Worm (Caenorhabditis elegans) whole organism, late embryonic: ENCODE data around the gene F26G1.3.
A peak's percentile ranks its signal among the peaks of the same experiment; 100 is the strongest.

ENCODE experiments used
- C08G9.2 ChIP-seq: sonication (generic microtip); optimal IDR thresholded peaks from 2 replicates; lab custom pipeline; 2016; ENCODE audit warnings: mild to moderate bottlenecking, missing genetic modification characterization, moderate library complexity, missing compliant biosample characterization
- F13H6.1 ChIP-seq: sonication (generic microtip); optimal IDR thresholded peaks from 2 replicates; lab custom pipeline; 2016; ENCODE audit warnings: missing genetic modification characterization, missing compliant biosample characterization
- T23F11.4 ChIP-seq: fragments of 200-800 bp; sonication (Bioruptor generic); optimal IDR thresholded peaks from 2 replicates; lab custom pipeline; 2018; ENCODE audit warnings: mild to moderate bottlenecking, missing genetic modification characterization, missing compliant biosample characterization
- Y22D7AL.16 ChIP-seq: sonication (generic microtip); optimal IDR thresholded peaks from 2 replicates; lab custom pipeline; 2016; ENCODE audit warnings: missing genetic modification characterization, missing compliant biosample characterization
- ama-1 ChIP-seq: fragments of 150-350 bp; optimal IDR thresholded peaks from 2 replicates; lab custom pipeline; 2014
- ceh-14 ChIP-seq: sonication (generic microtip); optimal IDR thresholded peaks from 2 replicates; lab custom pipeline; 2016; ENCODE audit warnings: missing genotype, missing genetic modification characterization, missing compliant biosample characterization
- ceh-18 ChIP-seq: sonication (generic microtip); optimal IDR thresholded peaks from 2 replicates; lab custom pipeline; 2016; ENCODE audit warnings: missing genetic modification characterization, missing compliant biosample characterization
- ceh-19 ChIP-seq: fragments of 200-800 bp; sonication (Bioruptor generic); optimal IDR thresholded peaks from 2 replicates; lab custom pipeline; 2018; ENCODE audit warnings: mild to moderate bottlenecking, missing genetic modification characterization, missing compliant biosample characterization
- ceh-2 ChIP-seq: sonication (generic microtip); optimal IDR thresholded peaks from 2 replicates; lab custom pipeline; 2016; ENCODE audit warnings: missing genotype, missing genetic modification characterization, missing compliant biosample characterization
- ceh-22 ChIP-seq: sonication (generic microtip); optimal IDR thresholded peaks from 2 replicates; lab custom pipeline; 2017; ENCODE audit warnings: missing biosample characterization, missing genetic modification characterization
- ceh-30 ChIP-seq: fragments of 150-350 bp; optimal IDR thresholded peaks from 2 replicates; lab custom pipeline; 2014; ENCODE audit warnings: missing biosample characterization, missing genetic modification characterization
- ceh-31 ChIP-seq: sonication (generic microtip); optimal IDR thresholded peaks from 2 replicates; lab custom pipeline; 2016; ENCODE audit warnings: missing genetic modification characterization, missing compliant biosample characterization
- ceh-6 ChIP-seq: fragments of 200-800 bp; sonication (Bioruptor generic); optimal IDR thresholded peaks from 2 replicates; lab custom pipeline; 2018; ENCODE audit warnings: mild to moderate bottlenecking, missing genetic modification characterization, missing compliant biosample characterization
- che-1 ChIP-seq: sonication (generic microtip); optimal IDR thresholded peaks from 2 replicates; lab custom pipeline; 2016; ENCODE audit warnings: mild to moderate bottlenecking, missing genetic modification characterization, missing compliant biosample characterization
- elt-2 ChIP-seq: sonication (generic microtip); optimal IDR thresholded peaks from 2 replicates; lab custom pipeline; 2016; ENCODE audit warnings: missing genetic modification reagents, missing genetic modification characterization, missing compliant biosample characterization
- elt-4 ChIP-seq: sonication (generic microtip); optimal IDR thresholded peaks from 2 replicates; lab custom pipeline; 2016; ENCODE audit warnings: missing genetic modification characterization, missing compliant biosample characterization
- ets-4 ChIP-seq: sonication (generic microtip); optimal IDR thresholded peaks from 2 replicates; lab custom pipeline; 2016; ENCODE audit warnings: missing genetic modification characterization, missing compliant biosample characterization
- eyg-1 ChIP-seq: sonication (generic microtip); optimal IDR thresholded peaks from 2 replicates; lab custom pipeline; 2016; ENCODE audit warnings: missing genotype, missing genetic modification characterization, missing compliant biosample characterization
- fax-1 ChIP-seq: sonication (generic microtip); optimal IDR thresholded peaks from 2 replicates; lab custom pipeline; 2016; ENCODE audit warnings: missing genotype, missing genetic modification characterization, missing compliant biosample characterization
- hlh-15 ChIP-seq: sonication (generic microtip); optimal IDR thresholded peaks from 2 replicates; lab custom pipeline; 2016; ENCODE audit warnings: missing genetic modification characterization, missing compliant biosample characterization
- lin-11 ChIP-seq: fragments of 200-800 bp; sonication (Bioruptor generic); optimal IDR thresholded peaks from 2 replicates; lab custom pipeline; 2018; ENCODE audit warnings: mild to moderate bottlenecking, missing genetic modification characterization, missing compliant biosample characterization
- nfya-1 ChIP-seq: sonication (generic microtip); optimal IDR thresholded peaks from 2 replicates; lab custom pipeline; 2017; ENCODE audit warnings: missing genetic modification characterization, mild to moderate bottlenecking, missing compliant biosample characterization, antibody characterized with exemption, moderate library complexity
- nhr-11 ChIP-seq: fragments of 150-350 bp; optimal IDR thresholded peaks from 2 replicates; lab custom pipeline; 2014; ENCODE audit warnings: missing biosample characterization, missing genetic modification characterization
- npax-4 ChIP-seq: sonication (generic microtip); optimal IDR thresholded peaks from 2 replicates; lab custom pipeline; 2016; ENCODE audit warnings: missing genetic modification characterization, missing compliant biosample characterization
- pat-9 ChIP-seq: fragments of 200-800 bp; sonication (Bioruptor generic); optimal IDR thresholded peaks from 2 replicates; lab custom pipeline; 2018; ENCODE audit warnings: mild to moderate bottlenecking, missing genetic modification characterization, moderate library complexity, missing compliant biosample characterization
- pax-1 ChIP-seq: fragments of 150-350 bp; optimal IDR thresholded peaks from 2 replicates; lab custom pipeline; 2014; ENCODE audit warnings: missing biosample characterization, missing genetic modification characterization
- pha-2 ChIP-seq: sonication (generic microtip); optimal IDR thresholded peaks from 2 replicates; lab custom pipeline; 2017; ENCODE audit warnings: mild to moderate bottlenecking, missing genetic modification characterization, missing compliant biosample characterization
- pha-4 ChIP-seq: fragments of 150-350 bp; optimal IDR thresholded peaks from 2 replicates; lab custom pipeline; 2018; ENCODE audit warnings: missing biosample characterization, missing genetic modification reagents, missing genetic modification characterization
- pqm-1 ChIP-seq: sonication (generic microtip); optimal IDR thresholded peaks from 2 replicates; lab custom pipeline; 2016; ENCODE audit warnings: missing genetic modification characterization, missing compliant biosample characterization
- pros-1 ChIP-seq: fragments of 150-350 bp; optimal IDR thresholded peaks from 2 replicates; lab custom pipeline; 2014; ENCODE audit warnings: missing biosample characterization, missing genetic modification reagents, missing genetic modification characterization
- rnt-1 ChIP-seq: sonication (generic microtip); optimal IDR thresholded peaks from 2 replicates; lab custom pipeline; 2016; ENCODE audit warnings: missing genetic modification characterization, missing compliant biosample characterization
- syd-9 ChIP-seq: sonication (generic microtip); optimal IDR thresholded peaks from 2 replicates; lab custom pipeline; 2016; ENCODE audit warnings: mild to moderate bottlenecking, missing genetic modification characterization, moderate library complexity, missing compliant biosample characterization
- tbx-7 ChIP-seq: sonication (generic microtip); optimal IDR thresholded peaks from 2 replicates; lab custom pipeline; 2016; ENCODE audit warnings: missing genotype, missing genetic modification characterization, missing compliant biosample characterization
- unc-55 ChIP-seq: sonication (generic microtip); optimal IDR thresholded peaks from 2 replicates; lab custom pipeline; 2017; ENCODE audit warnings: missing biosample characterization, missing genetic modification reagents, missing genetic modification characterization
- unc-86 ChIP-seq: sonication (generic microtip); optimal IDR thresholded peaks from 2 replicates; lab custom pipeline; 2016; ENCODE audit warnings: missing genetic modification characterization, missing compliant biosample characterization

F26G1.3 gene

ce11 chrII:4797071-4797470 is 38.5 kb downstream of the F26G1.3 start, which contains the start of gene C33F10.14 (continued):
- no peak for TF ChIP-seq Y22D7AL.16 (tag; lab: Kevin White, UChicago)

DNA sequence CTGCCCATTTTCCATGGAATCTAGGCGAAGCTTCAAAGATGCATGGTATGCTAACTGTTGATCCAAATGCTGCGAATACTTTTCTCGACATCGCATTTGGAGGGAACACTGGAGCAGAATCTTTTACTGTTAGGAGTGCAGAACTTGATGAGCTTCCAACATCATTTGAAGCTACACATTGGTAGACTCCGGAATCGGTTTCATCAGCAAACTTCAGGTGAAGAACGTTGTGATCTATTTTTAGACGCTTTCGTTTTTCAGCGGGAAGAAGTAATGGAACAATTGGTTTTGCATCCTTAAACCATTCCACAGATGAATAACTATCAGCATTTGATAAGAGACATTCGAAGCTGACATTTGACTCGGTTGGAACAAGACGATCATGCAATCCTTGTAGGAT is 42.0 kb downstream of the F26G1.3 start:
- TF ChIP-seq elt-4 (tag; lab: Kevin White, UChicago) = no peak
- no peak for TF ChIP-seq ceh-19 (GFP tag; lab: Kevin White, UChicago)
- no peak for TF ChIP-seq npax-4 (tag; lab: Kevin White, UChicago)
- TF ChIP-seq ceh-30 (tag; lab: Kevin White, UChicago) = no peak
- TF ChIP-seq unc-55 = no peak
- TF ChIP-seq tbx-7 (tag; lab: Kevin White, UChicago) = no peak
- no peak for TF ChIP-seq lin-11 (tag; lab: Kevin White, UChicago)
- TF ChIP-seq ceh-2 (tag; lab: Kevin White, UChicago) = no peak
- TF ChIP-seq pax-1 (tag; lab: Kevin White, UChicago) = no peak
- no peak for TF ChIP-seq ceh-14 (tag; lab: Kevin White, UChicago)
- no peak for TF ChIP-seq ama-1 (lab: Kevin White, UChicago)

- no peak for TF ChIP-seq F13H6.1
- TF ChIP-seq elt-2 (tag; lab: Kevin White, UChicago) = peak; percentile 80
Measured at ce11 chrII:4802917-4803316, 44.4 kb downstream of the F26G1.3 start.

- TF ChIP-seq nhr-11 (no peak), rnt-1 (tag; lab: Kevin White, UChicago) (peak; percentile 52), F13H6.1 (no peak), unc-55 (peak; percentile 61), pat-9 (tag; lab: Kevin White, UChicago) (no peak), ceh-18 (tag; lab: Kevin White, UChicago) (no peak), npax-4 (tag; lab: Kevin White, UChicago) (no peak)
Measured at ce11 chrII:4805799-4806198, 47.2 kb downstream of the F26G1.3 start.

DNA sequence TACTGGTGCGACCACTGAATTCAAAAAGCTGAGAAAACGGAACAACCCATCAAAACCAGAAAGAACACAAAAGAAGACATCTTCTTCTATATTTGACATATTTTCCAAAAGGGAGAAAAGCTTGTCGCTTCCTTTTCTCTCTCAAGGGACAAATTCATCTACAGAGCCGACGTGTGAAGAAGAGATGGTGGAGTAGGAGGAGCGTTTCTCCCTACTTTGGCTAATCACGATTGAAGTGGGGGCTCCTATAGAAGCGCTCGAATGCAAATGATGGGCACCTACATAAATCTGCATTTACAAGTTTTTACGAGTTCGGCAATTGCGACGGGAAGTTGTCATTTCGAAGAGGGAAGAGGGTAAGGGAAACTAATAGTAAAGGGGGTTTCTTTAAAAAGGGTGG is 47.7 kb downstream of the F26G1.3 start:
- no peak for TF ChIP-seq ceh-18 (tag; lab: Kevin White, UChicago)
- no peak for TF ChIP-seq nhr-11
- TF ChIP-seq ceh-22 (tag; lab: Kevin White, UChicago) = no peak
- TF ChIP-seq nfya-1 (tag; lab: Kevin White, UChicago) = no peak
- TF ChIP-seq ets-4 = no peak
- no peak for TF ChIP-seq ceh-31
- TF ChIP-seq C08G9.2 (tag; lab: Kevin White, UChicago) = no peak
- TF ChIP-seq T23F11.4 = no peak
- TF ChIP-seq fax-1 (tag; lab: Kevin White, UChicago) = no peak
- no peak for TF ChIP-seq unc-86 (tag; lab: Kevin White, UChicago)
- TF ChIP-seq eyg-1 (tag; lab: Kevin White, UChicago) = no peak
- no peak for TF ChIP-seq elt-4 (tag; lab: Kevin White, UChicago)
- no peak for TF ChIP-seq unc-55
- TF ChIP-seq hlh-15 (tag; lab: Kevin White, UChicago) = no peak
- TF ChIP-seq syd-9 (tag; lab: Kevin White, UChicago) = no peak
- no peak for TF ChIP-seq che-1 (tag; lab: Kevin White, UChicago)
- TF ChIP-seq pqm-1 (tag; lab: Kevin White, UChicago) = no peak
- TF ChIP-seq ceh-2 (tag; lab: Kevin White, UChicago) = no peak
- TF ChIP-seq pros-1 (tag; lab: Kevin White, UChicago) = no peak
- no peak for TF ChIP-seq ceh-6 (GFP tag; lab: Kevin White, UChicago)

ce11 chrII:4806726-4807125 is 48.2 kb downstream of the F26G1.3 start:
- TF ChIP-seq pha-2 = no peak
- TF ChIP-seq pha-4 (tag; lab: Kevin White, UChicago) = no peak
- no peak for TF ChIP-seq C08G9.2 (tag; lab: Kevin White, UChicago)
